Worm (Caenorhabditis elegans) whole organism, late embryonic: ENCODE measurements around the gene F49C5.5.

ENCODE experiments used
- C38D4.7 ChIP-seq: fragments of 200-800 bp; sonication (Bioruptor generic); optimal IDR thresholded peaks from 2 replicates; lab custom pipeline; 2018; ENCODE audit warnings: mild to moderate bottlenecking, missing genetic modification characterization, moderate library complexity, missing compliant biosample characterization
- T23F11.4 ChIP-seq: fragments of 200-800 bp; sonication (Bioruptor generic); optimal IDR thresholded peaks from 2 replicates; lab custom pipeline; 2018; ENCODE audit warnings: mild to moderate bottlenecking, missing genetic modification characterization, missing compliant biosample characterization
- ceh-14 ChIP-seq: sonication (generic microtip); optimal IDR thresholded peaks from 2 replicates; lab custom pipeline; 2016; ENCODE audit warnings: missing genotype, missing genetic modification characterization, missing compliant biosample characterization
- ceh-18 ChIP-seq: sonication (generic microtip); optimal IDR thresholded peaks from 2 replicates; lab custom pipeline; 2016; ENCODE audit warnings: missing genetic modification characterization, missing compliant biosample characterization
- ceh-30 ChIP-seq: fragments of 150-350 bp; optimal IDR thresholded peaks from 2 replicates; lab custom pipeline; 2014; ENCODE audit warnings: missing biosample characterization, missing genetic modification characterization
- ceh-34 ChIP-seq: sonication (generic microtip); optimal IDR thresholded peaks from 2 replicates; lab custom pipeline; 2016; ENCODE audit warnings: mild to moderate bottlenecking, missing genetic modification characterization, missing compliant biosample characterization
- ceh-48 ChIP-seq: sonication (generic microtip); optimal IDR thresholded peaks from 2 replicates; lab custom pipeline; 2016; ENCODE audit warnings: missing genetic modification characterization, inconsistent platforms, missing compliant biosample characterization
- ceh-6 ChIP-seq: fragments of 200-800 bp; sonication (Bioruptor generic); optimal IDR thresholded peaks from 2 replicates; lab custom pipeline; 2018; ENCODE audit warnings: mild to moderate bottlenecking, missing genetic modification characterization, missing compliant biosample characterization
- che-1 ChIP-seq: sonication (generic microtip); optimal IDR thresholded peaks from 2 replicates; lab custom pipeline; 2016; ENCODE audit warnings: mild to moderate bottlenecking, missing genetic modification characterization, missing compliant biosample characterization
- dmd-4 ChIP-seq: sonication (generic microtip); optimal IDR thresholded peaks from 2 replicates; lab custom pipeline; 2016; ENCODE audit warnings: borderline replicate concordance, missing genetic modification characterization, missing compliant biosample characterization
- elt-2 ChIP-seq: sonication (generic microtip); optimal IDR thresholded peaks from 2 replicates; lab custom pipeline; 2016; ENCODE audit warnings: missing genetic modification reagents, missing genetic modification characterization, missing compliant biosample characterization
- elt-4 ChIP-seq: sonication (generic microtip); optimal IDR thresholded peaks from 2 replicates; lab custom pipeline; 2016; ENCODE audit warnings: missing genetic modification characterization, missing compliant biosample characterization
- ets-4 ChIP-seq: sonication (generic microtip); optimal IDR thresholded peaks from 2 replicates; lab custom pipeline; 2016; ENCODE audit warnings: missing genetic modification characterization, missing compliant biosample characterization
- eyg-1 ChIP-seq: sonication (generic microtip); optimal IDR thresholded peaks from 2 replicates; lab custom pipeline; 2016; ENCODE audit warnings: missing genotype, missing genetic modification characterization, missing compliant biosample characterization
- fax-1 ChIP-seq: sonication (generic microtip); optimal IDR thresholded peaks from 2 replicates; lab custom pipeline; 2016; ENCODE audit warnings: missing genotype, missing genetic modification characterization, missing compliant biosample characterization
- fkh-6 ChIP-seq: sonication (generic microtip); optimal IDR thresholded peaks from 2 replicates; lab custom pipeline; 2016; ENCODE audit warnings: missing genetic modification characterization, missing compliant biosample characterization
- hlh-13 ChIP-seq: fragments of 200-800 bp; sonication (Bioruptor generic); optimal IDR thresholded peaks from 2 replicates; lab custom pipeline; 2018; ENCODE audit warnings: mild to moderate bottlenecking, missing genetic modification characterization, missing compliant biosample characterization
- hlh-6 ChIP-seq: sonication (generic microtip); optimal IDR thresholded peaks from 2 replicates; lab custom pipeline; 2016; ENCODE audit warnings: missing genotype, missing genetic modification characterization, missing compliant biosample characterization
- madf-2 ChIP-seq: sonication (generic microtip); optimal IDR thresholded peaks from 2 replicates; lab custom pipeline; 2017; ENCODE audit warnings: missing genetic modification characterization, missing compliant biosample characterization
- nfya-1 ChIP-seq: sonication (generic microtip); optimal IDR thresholded peaks from 2 replicates; lab custom pipeline; 2017; ENCODE audit warnings: missing genetic modification characterization, mild to moderate bottlenecking, missing compliant biosample characterization, antibody characterized with exemption, moderate library complexity
- nhr-232 ChIP-seq: sonication (generic microtip); optimal IDR thresholded peaks from 2 replicates; lab custom pipeline; 2016; ENCODE audit warnings: missing genetic modification characterization, missing compliant biosample characterization
- pat-9 ChIP-seq: fragments of 200-800 bp; sonication (Bioruptor generic); optimal IDR thresholded peaks from 2 replicates; lab custom pipeline; 2018; ENCODE audit warnings: mild to moderate bottlenecking, missing genetic modification characterization, moderate library complexity, missing compliant biosample characterization
- pqm-1 ChIP-seq: sonication (generic microtip); optimal IDR thresholded peaks from 2 replicates; lab custom pipeline; 2016; ENCODE audit warnings: missing genetic modification characterization, missing compliant biosample characterization
- ref-2 ChIP-seq: sonication (generic microtip); optimal IDR thresholded peaks from 2 replicates; lab custom pipeline; 2016; ENCODE audit warnings: missing genetic modification characterization, missing compliant biosample characterization
- sdc-2 ChIP-seq: sonication (generic microtip); optimal IDR thresholded peaks from 2 replicates; lab custom pipeline; 2016; ENCODE audit warnings: missing genotype, missing genetic modification characterization, missing compliant biosample characterization
- syd-9 ChIP-seq: sonication (generic microtip); optimal IDR thresholded peaks from 2 replicates; lab custom pipeline; 2016; ENCODE audit warnings: mild to moderate bottlenecking, missing genetic modification characterization, moderate library complexity, missing compliant biosample characterization
- tbx-7 ChIP-seq: sonication (generic microtip); optimal IDR thresholded peaks from 2 replicates; lab custom pipeline; 2016; ENCODE audit warnings: missing genotype, missing genetic modification characterization, missing compliant biosample characterization
- ttx-3 ChIP-seq: sonication (generic microtip); optimal IDR thresholded peaks from 2 replicates; lab custom pipeline; 2016; ENCODE audit warnings: missing genetic modification reagents, missing genetic modification characterization, missing compliant biosample characterization
- unc-55 ChIP-seq: sonication (generic microtip); optimal IDR thresholded peaks from 2 replicates; lab custom pipeline; 2017; ENCODE audit warnings: missing biosample characterization, missing genetic modification reagents, missing genetic modification characterization
- unc-86 ChIP-seq: sonication (generic microtip); optimal IDR thresholded peaks from 2 replicates; lab custom pipeline; 2016; ENCODE audit warnings: missing genetic modification characterization, missing compliant biosample characterization
- zip-5 ChIP-seq: sonication (generic microtip); optimal IDR thresholded peaks from 2 replicates; lab custom pipeline; 2016; ENCODE audit warnings: missing genetic modification characterization, missing compliant biosample characterization

Gene F49C5.5

DNA sequence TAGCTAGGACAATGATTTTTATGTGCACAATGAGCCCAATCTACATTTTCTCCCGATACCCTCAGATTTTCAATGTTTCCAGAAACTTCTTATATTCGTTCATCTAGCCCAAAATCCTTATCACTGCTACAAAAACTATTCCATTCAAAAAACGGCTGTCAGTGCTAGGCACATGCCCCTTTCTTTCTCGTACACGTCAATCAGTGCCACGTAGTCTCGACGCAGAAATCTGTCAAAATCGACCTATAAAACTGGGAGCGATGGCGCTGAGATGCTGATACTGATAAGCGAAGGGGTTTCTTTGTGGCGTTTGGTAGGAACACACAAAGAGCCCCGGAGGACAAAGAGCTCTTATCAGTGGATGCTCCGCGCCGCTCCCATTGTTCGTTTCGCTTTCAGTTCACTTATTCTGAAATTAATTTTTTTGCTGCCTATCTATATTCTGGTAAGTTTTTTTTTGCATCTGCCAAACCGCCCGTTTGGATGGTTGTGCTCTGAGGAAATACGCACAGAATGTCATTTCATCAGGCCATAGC lies 27.4 kb downstream of the F49C5.5 start, which contains the start of gene srh-70:
TSS of gene srh-70 (minus strand) at position 51 of the 536 bp plus-strand sequence.
- TF ChIP-seq ceh-48 (tag; lab: Kevin White, UChicago) (no peak), unc-55 (GFP tag; lab: Kevin White, UChicago) (no peak), elt-4 (tag; lab: Kevin White, UChicago) (no peak), ceh-30 (tag; lab: Kevin White, UChicago) (no peak), ceh-6 (GFP tag; lab: Kevin White, UChicago) (no peak), pqm-1 (tag; lab: Kevin White, UChicago) (no peak), elt-2 (no peak), ceh-18 (tag; lab: Kevin White, UChicago) (no peak), dmd-4 (tag; lab: Kevin White, UChicago) (no peak), ceh-34 (tag; lab: Kevin White, UChicago) (no peak), syd-9 (tag; lab: Kevin White, UChicago) (no peak)
- TF ChIP-seq, all 69 proteins: peak for 0

ce11 chrII:12518008-12518407 lies 28.3 kb downstream of the F49C5.5 start:
- TF ChIP-seq pat-9 (tag; lab: Kevin White, UChicago), result no peak
- TF ChIP-seq ceh-30 (tag; lab: Kevin White, UChicago), result no peak
- TF ChIP-seq nfya-1 (tag; lab: Kevin White, UChicago), result no peak
- no peak for TF ChIP-seq T23F11.4 (GFP tag; lab: Kevin White, UChicago)
- TF ChIP-seq C38D4.7 (GFP tag; lab: Kevin White, UChicago), result no peak
- no peak for TF ChIP-seq elt-4 (tag; lab: Kevin White, UChicago)

ce11 chrII:12516313-12516712 lies 30.0 kb downstream of the F49C5.5 start, which contains the start of gene srh-61:
TSS of gene srh-61 (minus strand) at chrII:12516413.
- no peak for TF ChIP-seq pat-9 (tag; lab: Kevin White, UChicago)

DNA sequence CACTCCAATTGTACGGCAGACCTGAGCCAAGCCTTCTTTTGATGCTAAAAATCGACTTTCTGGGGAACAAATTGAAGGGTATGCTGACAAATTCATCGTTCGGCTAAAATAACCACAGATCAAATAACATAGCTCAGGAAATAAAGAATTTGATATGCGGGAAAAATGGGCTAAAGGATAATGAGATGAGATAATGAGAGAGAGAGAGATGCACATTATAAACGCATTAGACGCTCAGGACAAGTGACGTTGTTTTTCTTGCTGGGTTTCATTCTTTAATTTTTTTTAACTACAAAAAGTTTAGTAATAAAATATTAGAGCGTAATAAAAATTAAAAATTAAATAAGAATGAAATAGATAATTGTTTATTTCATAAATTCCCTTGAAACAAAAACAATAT lies 31.7 kb downstream of the F49C5.5 start, which contains the start of gene srh-69:
TSS of gene srh-69 (minus strand) at position 101 of the 400 bp plus-strand sequence.
- TF ChIP-seq T23F11.4 (GFP tag; lab: Kevin White, UChicago) (no peak), unc-55 (GFP tag; lab: Kevin White, UChicago) (no peak), hlh-6 (tag; lab: Kevin White, UChicago) (no peak), nhr-232 (no peak), ceh-18 (tag; lab: Kevin White, UChicago) (no peak), ceh-6 (GFP tag; lab: Kevin White, UChicago) (no peak)

ce11 chrII:12511866-12512265 lies 34.4 kb downstream of the F49C5.5 start, which contains the start of gene srh-73:
TSS of gene srh-73 (plus strand) at chrII:12512166.
- TF ChIP-seq ttx-3 (tag; lab: Kevin White, UChicago) (no peak), madf-2 (tag; lab: Kevin White, UChicago) (no peak), unc-86 (no peak), zip-5 (tag; lab: Kevin White, UChicago) (no peak), elt-2 (no peak), hlh-13 (GFP tag; lab: Kevin White, UChicago) (no peak), ceh-30 (tag; lab: Kevin White, UChicago) (no peak), sdc-2 (no peak), ets-4 (tag; lab: Kevin White, UChicago) (no peak), dmd-4 (tag; lab: Kevin White, UChicago) (no peak), tbx-7 (tag; lab: Kevin White, UChicago) (no peak), ceh-14 (tag; lab: Kevin White, UChicago) (no peak), fkh-6 (tag; lab: Kevin White, UChicago) (no peak), fax-1 (no peak), eyg-1 (tag; lab: Kevin White, UChicago) (no peak), ref-2 (tag; lab: Kevin White, UChicago) (no peak), che-1 (no peak)
